Fruit fly (Drosophila melanogaster) whole organism, embryonic: Measurements from ENCODE around the gene asun.

Experiments
- Ada2b ChIP-seq: fragments of 200-800 bp; sonication (Bioruptor generic); IDR thresholded peaks from 2 replicates; pipeline ENCODE4 v1.3.6; 2022; ENCODE audit warnings: missing biosample characterization, missing genetic modification characterization
- Aef1 ChIP-seq: fragments of 200-800 bp; sonication (Bioruptor generic); IDR thresholded peaks from 3 replicates; pipeline ENCODE4 v1.3.6; 2022; ENCODE audit warnings: missing biosample characterization, missing genetic modification characterization
- Atf-2 ChIP-seq: fragments of 200-800 bp; sonication (Bioruptor generic); optimal IDR thresholded peaks from 2 replicates; lab custom pipeline; 2016; ENCODE audit warnings: missing biosample characterization, missing genetic modification characterization
- CG11456 ChIP-seq: fragments of 200-800 bp; sonication (Bioruptor generic); IDR thresholded peaks from 3 replicates; pipeline ENCODE4 v1.3.6; 2022; ENCODE audit warnings: missing biosample characterization, missing genetic modification characterization
- CG12391 ChIP-seq: fragments of 200-800 bp; sonication (Bioruptor generic); optimal IDR thresholded peaks from 3 replicates; lab custom pipeline; 2018; ENCODE audit warnings: missing biosample characterization, mild to moderate bottlenecking, missing genetic modification characterization, moderate library complexity
- CG14050 ChIP-seq: fragments of 200-800 bp; sonication (Bioruptor generic); IDR thresholded peaks from 3 replicates; pipeline ENCODE4 v1.3.6; 2022; ENCODE audit warnings: missing biosample characterization, missing genetic modification characterization
- CG17361 ChIP-seq: fragments of 200-800 bp; sonication (Bioruptor generic); IDR thresholded peaks from 3 replicates; pipeline ENCODE4 v1.3.6; 2022; ENCODE audit warnings: missing biosample characterization, missing genetic modification characterization
- CG18262 ChIP-seq: fragments of 200-800 bp; optimal IDR thresholded peaks from 3 replicates; lab custom pipeline; 2019; ENCODE audit warnings: missing biosample characterization, mild to moderate bottlenecking, missing genetic modification characterization, moderate library complexity
- CG18619 ChIP-seq: fragments of 200-800 bp; sonication (Bioruptor generic); optimal IDR thresholded peaks from 3 replicates; lab custom pipeline; 2017; ENCODE audit warnings: missing biosample characterization, mild to moderate bottlenecking, missing genetic modification characterization
- CG34422 ChIP-seq: fragments of 200-800 bp; sonication (Bioruptor generic); IDR thresholded peaks from 3 replicates; pipeline ENCODE4 v1.3.6; 2022; ENCODE audit warnings: missing biosample characterization, missing genetic modification characterization
- CG4282 ChIP-seq: fragments of 200-800 bp; sonication (Bioruptor generic); optimal IDR thresholded peaks from 2 replicates; lab custom pipeline; 2016; ENCODE audit warnings: missing biosample characterization, missing genetic modification characterization
- CG6683 ChIP-seq: fragments of 200-800 bp; sonication (Bioruptor generic); optimal IDR thresholded peaks from 2 replicates; lab custom pipeline; 2017; ENCODE audit warnings: missing biosample characterization, mild to moderate bottlenecking, missing genetic modification characterization, missing genetic modification reagents
- CG6813 ChIP-seq: fragments of 200-800 bp; sonication (Bioruptor generic); optimal IDR thresholded peaks from 2 replicates; lab custom pipeline; 2017; ENCODE audit warnings: missing biosample characterization, missing genetic modification characterization, mild to moderate bottlenecking, moderate library complexity, missing genetic modification reagents
- CG7963 ChIP-seq: fragments of 200-800 bp; sonication (Bioruptor generic); IDR thresholded peaks from 3 replicates; pipeline ENCODE4 v1.3.6; 2022; ENCODE audit warnings: missing biosample characterization, missing genetic modification characterization; ENCODE audit not compliant: partially characterized antibody
- CG8359 ChIP-seq: fragments of 200-800 bp; sonication (Bioruptor generic); optimal IDR thresholded peaks from 2 replicates; lab custom pipeline; 2017; ENCODE audit warnings: missing biosample characterization, mild to moderate bottlenecking, missing genetic modification characterization, borderline replicate concordance
- CG8765 ChIP-seq: fragments of 200-800 bp; sonication (Bioruptor generic); IDR thresholded peaks from 2 replicates; pipeline ENCODE4 v1.3.6; 2022; ENCODE audit warnings: missing biosample characterization, missing genetic modification characterization
- CG9727 ChIP-seq: fragments of 200-800 bp; sonication (Bioruptor generic); optimal IDR thresholded peaks from 3 replicates; lab custom pipeline; 2017; ENCODE audit warnings: missing biosample characterization, mild to moderate bottlenecking, missing genetic modification characterization
- Chrac-16 ChIP-seq: fragments of 200-800 bp; sonication (Bioruptor generic); optimal IDR thresholded peaks from 3 replicates; lab custom pipeline; 2016; ENCODE audit warnings: missing biosample characterization, missing genetic modification characterization
- Doc2 ChIP-seq: fragments of 200-800 bp; sonication (Bioruptor generic); IDR thresholded peaks from 2 replicates; pipeline ENCODE4 v1.3.6; 2022; ENCODE audit warnings: missing biosample characterization, missing genetic modification characterization
- Dref ChIP-seq: fragments of 200-800 bp; sonication (Bioruptor generic); IDR thresholded peaks from 2 replicates; pipeline ENCODE4 v1.3.6; 2022; ENCODE audit warnings: missing biosample characterization, missing genetic modification characterization
- ERR ChIP-seq: fragments of 200-800 bp; sonication (Bioruptor generic); optimal IDR thresholded peaks from 2 replicates; lab custom pipeline; 2016; ENCODE audit warnings: missing biosample characterization, missing genetic modification characterization
- Hr39 ChIP-seq: fragments of >200 bp; optimal IDR thresholded peaks from 2 replicates; lab custom pipeline; 2017
- MTF-1 ChIP-seq: fragments of 200-800 bp; sonication (Bioruptor generic); optimal IDR thresholded peaks from 2 replicates; lab custom pipeline; 2018; ENCODE audit warnings: missing biosample characterization, mild to moderate bottlenecking, missing genetic modification characterization, borderline replicate concordance
- Optix ChIP-seq: fragments of 200-800 bp; sonication (Bioruptor generic); IDR thresholded peaks from 3 replicates; pipeline ENCODE4 v1.3.6; 2022; ENCODE audit warnings: missing biosample characterization, missing genetic modification characterization
- Poxn ChIP-seq: fragments of 200-800 bp; sonication (Bioruptor generic); IDR thresholded peaks from 2 replicates; pipeline ENCODE4 v1.3.6; 2022; ENCODE audit warnings: missing biosample characterization, missing genetic modification characterization
- Xrp1 ChIP-seq: fragments of 200-800 bp; sonication (Bioruptor generic); IDR thresholded peaks from 2 replicates; pipeline ENCODE4 v1.3.6; 2022; ENCODE audit warnings: missing biosample characterization, missing genetic modification characterization
- ash1 ChIP-seq: fragments of 200-800 bp; sonication (Bioruptor generic); optimal IDR thresholded peaks from 2 replicates; lab custom pipeline; 2018; ENCODE audit warnings: missing biosample characterization, mild to moderate bottlenecking, missing genetic modification characterization
- bab2 ChIP-seq: fragments of 200-800 bp; sonication (Bioruptor generic); optimal IDR thresholded peaks from 2 replicates; lab custom pipeline; 2016; ENCODE audit warnings: missing biosample characterization, missing genetic modification characterization
- btn ChIP-seq: fragments of 200-800 bp; sonication (Bioruptor generic); optimal IDR thresholded peaks from 2 replicates; lab custom pipeline; 2016; ENCODE audit warnings: missing biosample characterization, missing genetic modification characterization
- cato ChIP-seq: fragments of 200-800 bp; sonication (Bioruptor generic); optimal IDR thresholded peaks from 2 replicates; lab custom pipeline; 2016; ENCODE audit warnings: missing biosample characterization, missing genetic modification characterization, borderline replicate concordance
- cg ChIP-seq: fragments of 200-800 bp; sonication (Bioruptor generic); optimal IDR thresholded peaks from 3 replicates; lab custom pipeline; 2019; ENCODE audit warnings: missing biosample characterization, mild to moderate bottlenecking, missing genetic modification characterization, moderate library complexity
- danr ChIP-seq: fragments of 200-800 bp; sonication (Bioruptor generic); IDR thresholded peaks from 2 replicates; pipeline ENCODE4 v1.3.6; 2022; ENCODE audit warnings: missing biosample characterization, missing genetic modification characterization
- disco-r ChIP-seq: fragments of 200-800 bp; sonication (Bioruptor generic); optimal IDR thresholded peaks from 2 replicates; lab custom pipeline; 2016; ENCODE audit warnings: missing biosample characterization, missing genetic modification characterization
- ewg ChIP-seq: fragments of 200-800 bp; sonication (Bioruptor generic); optimal IDR thresholded peaks from 3 replicates; lab custom pipeline; 2017; ENCODE audit warnings: mild to moderate bottlenecking, missing biosample characterization, missing genetic modification reagents, missing genetic modification characterization
- gcm2 ChIP-seq: fragments of 200-800 bp; sonication (Bioruptor generic); optimal IDR thresholded peaks from 2 replicates; lab custom pipeline; 2016; ENCODE audit warnings: missing biosample characterization, missing genetic modification characterization
- grau ChIP-seq: fragments of 200-800 bp; optimal IDR thresholded peaks from 3 replicates; lab custom pipeline; 2019; ENCODE audit warnings: missing biosample characterization, mild to moderate bottlenecking, missing genetic modification characterization, moderate library complexity
- h ChIP-seq: fragments of >200 bp; optimal IDR thresholded peaks from 2 replicates; lab custom pipeline; 2017
- hbn ChIP-seq: fragments of 200-800 bp; sonication (Bioruptor generic); IDR thresholded peaks from 2 replicates; pipeline ENCODE4 v1.3.6; 2022; ENCODE audit warnings: missing biosample characterization, missing genetic modification characterization; ENCODE audit not compliant: partially characterized antibody
- inv ChIP-seq: fragments of 200-800 bp; sonication (Bioruptor generic); IDR thresholded peaks from 2 replicates; pipeline ENCODE4 v1.3.6; 2022; ENCODE audit warnings: missing biosample characterization, missing genetic modification characterization; ENCODE audit not compliant: partially characterized antibody
- kay ChIP-seq: fragments of 200-800 bp; sonication (Bioruptor generic); optimal IDR thresholded peaks from 2 replicates; lab custom pipeline; 2016; ENCODE audit warnings: missing biosample characterization, missing genetic modification characterization
- mam ChIP-seq: fragments of 200-800 bp; sonication (Bioruptor generic); optimal IDR thresholded peaks from 3 replicates; lab custom pipeline; 2016; ENCODE audit warnings: missing biosample characterization, missing genetic modification characterization
- pfk ChIP-seq: fragments of 200-800 bp; sonication (Bioruptor generic); optimal IDR thresholded peaks from 2 replicates; lab custom pipeline; 2018; ENCODE audit warnings: missing biosample characterization, mild to moderate bottlenecking, missing genetic modification characterization, moderate library complexity
- run ChIP-seq: fragments of 200-800 bp; sonication (Bioruptor generic); optimal IDR thresholded peaks from 3 replicates; lab custom pipeline; 2018; ENCODE audit warnings: missing biosample characterization, mild to moderate bottlenecking, missing genetic modification characterization
- stc ChIP-seq: fragments of 200-800 bp; sonication (Bioruptor generic); IDR thresholded peaks from 2 replicates; pipeline ENCODE4 v1.3.6; 2022; ENCODE audit warnings: missing biosample characterization, missing genetic modification characterization
- stwl ChIP-seq: fragments of 200-800 bp; sonication (Bioruptor generic); optimal IDR thresholded peaks from 3 replicates; lab custom pipeline; 2018; ENCODE audit warnings: missing biosample characterization, mild to moderate bottlenecking, missing genetic modification characterization, moderate library complexity
- tna ChIP-seq: fragments of 200-800 bp; sonication (Bioruptor generic); IDR thresholded peaks from 2 replicates; pipeline ENCODE4 v1.3.6; 2022; ENCODE audit warnings: missing biosample characterization, missing genetic modification characterization; ENCODE audit not compliant: partially characterized antibody
- toy ChIP-seq: fragments of 200-800 bp; sonication (Bioruptor generic); IDR thresholded peaks from 2 replicates; pipeline ENCODE4 v1.3.6; 2022; ENCODE audit warnings: missing biosample characterization, missing genetic modification characterization
- tx ChIP-seq: fragments of 200-800 bp; sonication (Bioruptor generic); optimal IDR thresholded peaks from 2 replicates; lab custom pipeline; 2016; ENCODE audit warnings: missing biosample characterization, missing genetic modification characterization
- unpg ChIP-seq: fragments of 200-800 bp; sonication (Bioruptor generic); optimal IDR thresholded peaks from 3 replicates; lab custom pipeline; 2018; ENCODE audit warnings: missing biosample characterization, mild to moderate bottlenecking, missing genetic modification characterization, moderate library complexity
- zen ChIP-seq: fragments of 200-800 bp; sonication (Bioruptor generic); optimal IDR thresholded peaks from 3 replicates; lab custom pipeline; 2018; ENCODE audit warnings: missing biosample characterization, mild to moderate bottlenecking, missing genetic modification characterization, moderate library complexity

The asun gene

DNA sequence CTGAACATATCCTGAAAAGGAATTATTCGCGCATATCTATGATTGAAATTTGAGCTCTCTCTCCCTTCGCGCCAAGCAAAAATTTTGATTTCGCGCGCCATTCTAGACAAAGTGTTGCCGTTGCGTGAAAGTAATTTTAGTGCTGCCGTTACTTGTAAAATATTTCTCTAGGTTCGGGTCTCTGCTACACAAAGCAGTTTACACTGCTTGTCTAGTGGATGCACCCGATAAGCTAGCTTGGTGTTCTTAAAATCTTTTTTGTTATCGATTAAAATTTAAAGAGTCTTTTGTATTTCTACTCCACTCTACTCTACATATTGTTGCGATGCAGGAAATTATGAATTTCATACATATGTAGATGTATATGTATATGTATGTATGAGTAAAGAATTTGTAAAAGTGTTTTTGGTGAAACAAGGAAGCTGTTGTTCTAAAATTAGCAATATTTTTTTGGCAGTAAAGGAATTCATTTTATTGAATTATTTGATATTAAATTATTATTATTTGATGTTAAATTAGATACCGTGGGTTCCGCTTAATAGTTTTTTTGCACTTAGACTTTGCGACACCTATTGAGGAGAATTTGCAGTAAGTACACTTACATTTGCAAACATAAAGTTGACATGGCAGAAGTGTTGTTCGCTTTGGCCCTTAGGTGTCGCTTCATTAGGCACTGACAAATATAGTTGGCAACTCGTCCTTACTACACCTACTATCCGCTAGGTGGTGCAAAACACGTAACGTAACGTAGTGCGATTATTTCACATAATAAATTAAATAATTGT, 3.5 kb upstream of the asun start:
- TF ChIP-seq CG18262 (tag; lab: Kevin White, UChicago) (peak; percentile 57), Hr39 (lab: Kevin White, UChicago) (no peak), tx (GFP tag; lab: Kevin White, UChicago) (peak; percentile 45), CG12391 (tag; lab: Kevin White, UChicago) (peak; percentile 48), Poxn (GFP tag; lab: Robert Waterston, UW) (no peak), cg (GFP tag; lab: Kevin White, UChicago) (no peak), unpg (GFP tag; lab: Kevin White, UChicago) (peak; percentile 70), Optix (GFP tag; lab: Robert Waterston, UW) (peak; percentile 48), ash1 (GFP tag; lab: Kevin White, UChicago) (peak; percentile 28), Xrp1 (GFP tag; lab: Robert Waterston, UW) (peak; percentile 71), pfk (GFP tag; lab: Kevin White, UChicago) (peak; percentile 60), Dref (GFP tag; lab: Robert Waterston, UW) (peak; percentile 88), inv (peak; percentile 40; the same call in 1 of the 2 replicates), grau (tag; lab: Kevin White, UChicago) (peak; percentile 56), ERR (GFP tag; lab: Kevin White, UChicago) (peak; percentile 9), CG7963 (GFP tag; lab: Robert Waterston, UW) (no peak), CG8359 (GFP tag; lab: Kevin White, UChicago) (peak; percentile 22), disco-r (GFP tag; lab: Kevin White, UChicago) (peak; percentile 46), stwl (tag; lab: Kevin White, UChicago) (peak; percentile 39), CG14050 (GFP tag; lab: Robert Waterston, UW) (0 out of 3 replicates have a peak, but pooled peaks have one; percentile 30), bab2 (GFP tag; lab: Kevin White, UChicago) (peak; percentile 61), run (no peak), hbn (GFP tag; lab: Robert Waterston, UW) (peak; percentile 13; the same call in 1 of the 2 replicates), Aef1 (peak; percentile 63), gcm2 (GFP tag; lab: Kevin White, UChicago) (no peak), CG6683 (GFP tag; lab: Kevin White, UChicago) (no peak), CG34422 (GFP tag; lab: Robert Waterston, UW) (peak; percentile 66), CG17361 (GFP tag; lab: Robert Waterston, UW) (peak; percentile 73), ewg (GFP tag; lab: Kevin White, UChicago) (peak; percentile 58), Ada2b (GFP tag; lab: Robert Waterston, UW) (no peak), Atf-2 (GFP tag; lab: Kevin White, UChicago) (peak; percentile 62), danr (no peak), CG8765 (peak; percentile 44; the same call in 1 of the 2 replicates), CG9727 (GFP tag; lab: Kevin White, UChicago) (peak; percentile 64), btn (GFP tag; lab: Kevin White, UChicago) (no peak), zen (tag; lab: Kevin White, UChicago) (peak; percentile 66), MTF-1 (GFP tag; lab: Kevin White, UChicago) (peak; percentile 87), CG18619 (GFP tag; lab: Kevin White, UChicago) (peak; percentile 59), Doc2 (no peak), toy (GFP tag; lab: Robert Waterston, UW) (no peak), cato (GFP tag; lab: Kevin White, UChicago) (no peak), CG11456 (peak; percentile 94), tna (no peak; the same call in 1 of the 2 replicates), CG6813 (GFP tag; lab: Kevin White, UChicago) (peak; percentile 62), mam (peak; percentile 44), h (no peak), CG4282 (no peak), stc (GFP tag; lab: Robert Waterston, UW) (peak; percentile 35; the same call in 1 of the 2 replicates), Chrac-16 (GFP tag; lab: Kevin White, UChicago) (peak; percentile 73), kay (GFP tag; lab: Kevin White, UChicago) (no peak)
